Worm (Caenorhabditis elegans) whole organism, young adult: ENCODE results near the gene irld-63.

ENCODE experiments used
- C06A6.2 ChIP-seq: fragments of 200-800 bp; sonication (Bioruptor generic); conservative IDR thresholded peaks from 2 replicates; pipeline ENCODE4 v1.3.6; 2022; ENCODE audit warnings: missing genetic modification characterization, missing compliant biosample characterization
- F57C9.4 ChIP-seq: sonication (generic microtip); optimal IDR thresholded peaks from 2 replicates; lab custom pipeline; 2017; ENCODE audit warnings: mild to moderate bottlenecking, missing genetic modification characterization, missing compliant biosample characterization
- K12H6.12 ChIP-seq: fragments of 200-800 bp; sonication (Bioruptor generic); optimal IDR thresholded peaks from 2 replicates; lab custom pipeline; 2018; ENCODE audit warnings: mild to moderate bottlenecking, missing genetic modification characterization, missing compliant biosample characterization
- ZK185.1 ChIP-seq: sonication (generic microtip); optimal IDR thresholded peaks from 2 replicates; lab custom pipeline; 2016; ENCODE audit warnings: mild to moderate bottlenecking, missing genetic modification characterization, missing compliant biosample characterization; ENCODE audit not compliant: poor library complexity, severe bottlenecking
- ceh-27 ChIP-seq: fragments of 200-800 bp; sonication (Bioruptor generic); optimal IDR thresholded peaks from 2 replicates; lab custom pipeline; 2018; ENCODE audit warnings: mild to moderate bottlenecking, missing genetic modification characterization, moderate library complexity, missing compliant biosample characterization
- ets-4 ChIP-seq: fragments of 200-800 bp; sonication (Bioruptor generic); optimal IDR thresholded peaks from 2 replicates; lab custom pipeline; 2018; ENCODE audit warnings: mild to moderate bottlenecking, missing genetic modification characterization, missing compliant biosample characterization
- hlh-12 ChIP-seq: sonication (generic microtip); optimal IDR thresholded peaks from 2 replicates; lab custom pipeline; 2016; ENCODE audit warnings: missing genetic modification characterization, missing compliant biosample characterization
- hmg-20 ChIP-seq: fragments of 200-800 bp; sonication (Bioruptor generic); IDR thresholded peaks from 2 replicates; pipeline ENCODE4 v1.3.6; 2022; ENCODE audit warnings: missing genetic modification reagents, missing genetic modification characterization, missing compliant biosample characterization
- let-526 ChIP-seq: fragments of 200-800 bp; sonication (Bioruptor generic); IDR thresholded peaks from 2 replicates; pipeline ENCODE4 v1.3.6; 2022; ENCODE audit warnings: missing genetic modification reagents, missing genetic modification characterization, missing compliant biosample characterization
- mes-4 ChIP-seq: sonication (generic microtip); optimal IDR thresholded peaks from 2 replicates; lab custom pipeline; 2016; ENCODE audit warnings: missing genotype, missing genetic modification characterization, missing compliant biosample characterization
- somi-1 ChIP-seq: fragments of 200-800 bp; sonication (Bioruptor generic); optimal IDR thresholded peaks from 2 replicates; lab custom pipeline; 2018; ENCODE audit warnings: mild to moderate bottlenecking, missing genetic modification characterization, missing compliant biosample characterization
- unc-62 ChIP-seq: fragments of 150-350 bp; optimal IDR thresholded peaks from 2 replicates; lab custom pipeline; 2014; ENCODE audit warnings: missing biosample characterization, missing genetic modification reagents, missing genetic modification characterization
- ztf-26 ChIP-seq: sonication (generic microtip); optimal IDR thresholded peaks from 2 replicates; lab custom pipeline; 2017; ENCODE audit warnings: missing genetic modification characterization, missing compliant biosample characterization

DNA sequence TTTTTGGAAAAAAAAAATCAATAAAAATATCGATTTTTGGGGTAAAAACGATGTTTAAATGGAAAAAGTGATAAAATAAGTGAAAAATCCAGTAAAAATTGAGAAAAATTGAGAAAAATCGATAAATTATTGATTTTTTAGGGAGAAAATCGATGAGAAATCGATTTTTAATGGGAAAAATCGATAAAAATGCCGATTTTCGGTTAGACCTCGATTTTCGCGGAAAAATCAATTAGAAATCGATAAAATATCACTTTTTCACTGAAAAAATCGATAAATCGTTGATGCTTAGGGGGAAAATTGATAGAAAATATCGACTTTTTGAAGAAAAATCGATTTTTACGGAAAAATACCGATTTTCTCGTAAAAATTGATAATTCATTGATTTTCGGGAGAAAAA lies 29.4 kb upstream of the irld-63 start:
- TF ChIP-seq ZK185.1 (no peak), ztf-26 (tag; lab: Kevin White, UChicago) (no peak), mes-4 (tag; lab: Kevin White, UChicago) (no peak), ceh-27 (no peak), F57C9.4 (tag; lab: Kevin White, UChicago) (no peak), unc-62 (GFP tag; lab: Kevin White, UChicago) (no peak), K12H6.12 (tag; lab: Kevin White, UChicago) (no peak), somi-1 (GFP tag; lab: Kevin White, UChicago) (no peak), hmg-20 (GFP tag; lab: Robert Waterston, UW) (no peak), hlh-12 (no peak), ets-4 (GFP tag; lab: Kevin White, UChicago) (no peak), C06A6.2 (GFP tag; lab: Robert Waterston, UW) (no peak), let-526 (GFP tag; lab: Robert Waterston, UW) (no peak)
